Fruit fly (Drosophila melanogaster) whole organism, embryonic: ENCODE data around the gene Mo25.
A peak's percentile ranks its signal among the peaks of the same experiment; 100 is the strongest.

ENCODE experiments used
- Atf-2 ChIP-seq: fragments of 200-800 bp; sonication (Bioruptor generic); optimal IDR thresholded peaks from 2 replicates; lab custom pipeline; 2016; ENCODE audit warnings: missing biosample characterization, missing genetic modification characterization
- B-H2 ChIP-seq: fragments of 200-800 bp; sonication (Bioruptor generic); optimal IDR thresholded peaks from 2 replicates; lab custom pipeline; 2018; ENCODE audit warnings: missing biosample characterization, mild to moderate bottlenecking, missing genetic modification characterization
- CG10267 ChIP-seq: fragments of 200-800 bp; sonication (Bioruptor generic); optimal IDR thresholded peaks from 2 replicates; lab custom pipeline; 2018; ENCODE audit warnings: missing biosample characterization, mild to moderate bottlenecking, missing genetic modification characterization, moderate library complexity
- CG10565 ChIP-seq: fragments of 200-800 bp; sonication (Bioruptor generic); optimal IDR thresholded peaks from 3 replicates; lab custom pipeline; 2016; ENCODE audit warnings: missing biosample characterization, mild to moderate bottlenecking, missing genetic modification characterization
- CG13296 ChIP-seq: fragments of 200-800 bp; sonication (Bioruptor generic); optimal IDR thresholded peaks from 3 replicates; lab custom pipeline; 2018; ENCODE audit warnings: missing biosample characterization, mild to moderate bottlenecking, missing genetic modification characterization
- CG14667 ChIP-seq: fragments of 200-800 bp; sonication (Bioruptor generic); IDR thresholded peaks from 2 replicates; pipeline ENCODE4 v1.3.6; 2022; ENCODE audit warnings: missing biosample characterization, missing genetic modification characterization
- CG17361 ChIP-seq: fragments of 200-800 bp; sonication (Bioruptor generic); IDR thresholded peaks from 3 replicates; pipeline ENCODE4 v1.3.6; 2022; ENCODE audit warnings: missing biosample characterization, missing genetic modification characterization
- CG17802 ChIP-seq: fragments of 200-800 bp; sonication (Bioruptor generic); optimal IDR thresholded peaks from 2 replicates; lab custom pipeline; 2018; ENCODE audit warnings: missing biosample characterization, mild to moderate bottlenecking, missing genetic modification characterization, moderate library complexity
- CG17912 ChIP-seq: fragments of 200-800 bp; sonication (Bioruptor generic); optimal IDR thresholded peaks from 2 replicates; lab custom pipeline; 2018; ENCODE audit warnings: missing biosample characterization, mild to moderate bottlenecking, missing genetic modification characterization
- CG18011 ChIP-seq: fragments of 200-800 bp; sonication (Bioruptor generic); optimal IDR thresholded peaks from 2 replicates; lab custom pipeline; 2017; ENCODE audit warnings: missing biosample characterization, missing genetic modification characterization, mild to moderate bottlenecking, moderate library complexity, missing genotype
- CG18619 ChIP-seq: fragments of 200-800 bp; sonication (Bioruptor generic); optimal IDR thresholded peaks from 3 replicates; lab custom pipeline; 2017; ENCODE audit warnings: missing biosample characterization, mild to moderate bottlenecking, missing genetic modification characterization
- CG2875 ChIP-seq: fragments of 200-800 bp; sonication (Bioruptor generic); optimal IDR thresholded peaks from 2 replicates; lab custom pipeline; 2017; ENCODE audit warnings: missing biosample characterization, mild to moderate bottlenecking, missing genetic modification characterization, missing genetic modification reagents
- CG4360 ChIP-seq: fragments of 200-800 bp; sonication (Bioruptor generic); IDR thresholded peaks from 2 replicates; pipeline ENCODE4 v1.3.6; 2022; ENCODE audit warnings: missing biosample characterization, missing genetic modification characterization
- CG6791 ChIP-seq: fragments of 200-800 bp; sonication (Bioruptor generic); IDR thresholded peaks from 3 replicates; pipeline ENCODE4 v1.3.6; 2022; ENCODE audit warnings: missing biosample characterization, missing genetic modification characterization; ENCODE audit not compliant: partially characterized antibody
- CG7928 ChIP-seq: fragments of 200-800 bp; sonication (Bioruptor generic); optimal IDR thresholded peaks from 2 replicates; lab custom pipeline; 2017; ENCODE audit warnings: missing biosample characterization, mild to moderate bottlenecking, missing genetic modification characterization
- CG8359 ChIP-seq: fragments of 200-800 bp; sonication (Bioruptor generic); optimal IDR thresholded peaks from 2 replicates; lab custom pipeline; 2017; ENCODE audit warnings: missing biosample characterization, mild to moderate bottlenecking, missing genetic modification characterization, borderline replicate concordance
- CG8924 ChIP-seq: fragments of 200-800 bp; optimal IDR thresholded peaks from 3 replicates; lab custom pipeline; 2019; ENCODE audit warnings: missing biosample characterization, mild to moderate bottlenecking, missing genetic modification characterization, moderate library complexity
- Gug ChIP-seq: fragments of 200-800 bp; sonication (Bioruptor generic); IDR thresholded peaks from 4 replicates; pipeline ENCODE4 v1.3.6; 2022; ENCODE audit warnings: missing biosample characterization, missing genetic modification characterization
- HLH54F ChIP-seq: fragments of 200-800 bp; sonication (Bioruptor generic); optimal IDR thresholded peaks from 3 replicates; lab custom pipeline; 2016; ENCODE audit warnings: missing biosample characterization, missing genetic modification characterization
- Nf-YB ChIP-seq: fragments of 200-800 bp; sonication (Bioruptor generic); optimal IDR thresholded peaks from 3 replicates; lab custom pipeline; 2019; ENCODE audit warnings: missing biosample characterization, mild to moderate bottlenecking, missing genetic modification characterization, moderate library complexity
- Taf1 ChIP-seq: fragments of 200-800 bp; sonication (Bioruptor generic); IDR thresholded peaks from 2 replicates; pipeline ENCODE4 v1.3.6; 2022; ENCODE audit warnings: missing biosample characterization, missing genetic modification characterization
- Trl ChIP-seq, 3 experiments: fragments of >200 bp in 2 of 3; fragments of 200-800 bp in 1 of 3; sonication (Bioruptor generic) in 1 of 3; optimal IDR thresholded peaks; 2 replicates in 1 of 3; 3 replicates in 2 of 3; lab custom pipeline; 2016 to 2017; ENCODE audit warnings: missing biosample characterization in 1 of 3, missing genetic modification characterization in 1 of 3
- bsh ChIP-seq, 2 experiments: fragments of 200-800 bp; sonication (Bioruptor generic); optimal IDR thresholded peaks; 2 replicates each; lab custom pipeline; 2017 to 2018; ENCODE audit warnings: mild to moderate bottlenecking in 2 of 2, missing biosample characterization in 2 of 2, missing genetic modification characterization in 2 of 2, moderate library complexity in 1 of 2
- dan ChIP-seq: fragments of 200-800 bp; sonication (Bioruptor generic); IDR thresholded peaks from 2 replicates; pipeline ENCODE4 v1.3.6; 2022; ENCODE audit warnings: missing biosample characterization, missing genetic modification characterization
- disco-r ChIP-seq: fragments of 200-800 bp; sonication (Bioruptor generic); optimal IDR thresholded peaks from 2 replicates; lab custom pipeline; 2016; ENCODE audit warnings: missing biosample characterization, missing genetic modification characterization
- dmrt99B ChIP-seq: fragments of 200-800 bp; sonication (Bioruptor generic); optimal IDR thresholded peaks from 2 replicates; lab custom pipeline; 2018; ENCODE audit warnings: missing biosample characterization, mild to moderate bottlenecking, missing genetic modification characterization, moderate library complexity
- en ChIP-seq: fragments of 200-800 bp; sonication (Bioruptor generic); optimal IDR thresholded peaks from 2 replicates; lab custom pipeline; 2016; ENCODE audit warnings: missing biosample characterization, missing genetic modification characterization
- eve ChIP-seq, 2 experiments: fragments of >200 bp; optimal IDR thresholded peaks; 2 replicates each; lab custom pipeline; 2017; ENCODE audit warnings: missing biosample characterization in 2 of 2, missing genetic modification characterization in 2 of 2
- ewg ChIP-seq: fragments of 200-800 bp; sonication (Bioruptor generic); optimal IDR thresholded peaks from 3 replicates; lab custom pipeline; 2017; ENCODE audit warnings: mild to moderate bottlenecking, missing biosample characterization, missing genetic modification reagents, missing genetic modification characterization
- fd102C ChIP-seq: fragments of 200-800 bp; sonication (Bioruptor generic); optimal IDR thresholded peaks from 2 replicates; lab custom pipeline; 2018; ENCODE audit warnings: missing biosample characterization, mild to moderate bottlenecking, missing genetic modification characterization, moderate library complexity
- ftz-f1 ChIP-seq: fragments of 200-800 bp; sonication (Bioruptor generic); optimal IDR thresholded peaks from 2 replicates; lab custom pipeline; 2016; ENCODE audit warnings: missing biosample characterization, missing genetic modification characterization
- gfzf ChIP-seq: fragments of 200-800 bp; sonication (Bioruptor generic); optimal IDR thresholded peaks from 2 replicates; lab custom pipeline; 2016; ENCODE audit warnings: missing biosample characterization, mild to moderate bottlenecking, missing genetic modification characterization, moderate library complexity
- grau ChIP-seq: fragments of 200-800 bp; optimal IDR thresholded peaks from 3 replicates; lab custom pipeline; 2019; ENCODE audit warnings: missing biosample characterization, mild to moderate bottlenecking, missing genetic modification characterization, moderate library complexity
- gsb-n ChIP-seq: fragments of 200-800 bp; sonication (Bioruptor generic); optimal IDR thresholded peaks from 3 replicates; lab custom pipeline; 2018; ENCODE audit warnings: missing biosample characterization, mild to moderate bottlenecking, missing genetic modification characterization
- hbn ChIP-seq: fragments of 200-800 bp; sonication (Bioruptor generic); IDR thresholded peaks from 2 replicates; pipeline ENCODE4 v1.3.6; 2022; ENCODE audit warnings: missing biosample characterization, missing genetic modification characterization; ENCODE audit not compliant: partially characterized antibody
- hkb ChIP-seq, 2 experiments: fragments of 200-800 bp in 1 of 2; fragments of >200 bp in 1 of 2; sonication (Bioruptor generic) in 1 of 2; IDR thresholded peaks in 1 of 2; optimal IDR thresholded peaks in 1 of 2; 2 replicates each; pipeline versions ENCODE4 v1.3.6 to Lab custom; 2017 to 2022; ENCODE audit warnings: missing biosample characterization in 1 of 2, missing genetic modification characterization in 1 of 2
- lbe ChIP-seq: fragments of 200-800 bp; sonication (Bioruptor generic); optimal IDR thresholded peaks from 2 replicates; lab custom pipeline; 2016; ENCODE audit warnings: missing biosample characterization, mild to moderate bottlenecking, missing genetic modification characterization
- lola ChIP-seq, 3 experiments: fragments of >200 bp in 2 of 3; fragments of 200-800 bp in 1 of 3; sonication (Bioruptor generic) in 1 of 3; optimal IDR thresholded peaks; 2 replicates each; lab custom pipeline; 2017 to 2019; ENCODE audit warnings: missing biosample characterization in 3 of 3, missing genetic modification characterization in 3 of 3, mild to moderate bottlenecking in 1 of 3, moderate library complexity in 1 of 3
- pfk ChIP-seq: fragments of 200-800 bp; sonication (Bioruptor generic); optimal IDR thresholded peaks from 2 replicates; lab custom pipeline; 2018; ENCODE audit warnings: missing biosample characterization, mild to moderate bottlenecking, missing genetic modification characterization, moderate library complexity
- psq ChIP-seq: fragments of 200-800 bp; sonication (Bioruptor generic); optimal IDR thresholded peaks from 2 replicates; lab custom pipeline; 2017; ENCODE audit warnings: missing biosample characterization, missing genetic modification characterization
- run ChIP-seq: fragments of 200-800 bp; sonication (Bioruptor generic); optimal IDR thresholded peaks from 3 replicates; lab custom pipeline; 2018; ENCODE audit warnings: missing biosample characterization, mild to moderate bottlenecking, missing genetic modification characterization
- sug ChIP-seq: fragments of 200-800 bp; optimal IDR thresholded peaks from 2 replicates; lab custom pipeline; 2019; ENCODE audit warnings: missing biosample characterization, mild to moderate bottlenecking, missing genetic modification characterization, moderate library complexity
- tio ChIP-seq: fragments of 200-800 bp; sonication (Bioruptor generic); optimal IDR thresholded peaks from 2 replicates; lab custom pipeline; 2017; ENCODE audit warnings: missing biosample characterization, missing genetic modification characterization, inconsistent platforms
- trem ChIP-seq: fragments of 200-800 bp; optimal IDR thresholded peaks from 3 replicates; lab custom pipeline; 2019; ENCODE audit warnings: missing biosample characterization, mild to moderate bottlenecking, missing genetic modification characterization, moderate library complexity
- twi ChIP-seq: fragments of 200-800 bp; optimal IDR thresholded peaks from 2 replicates; lab custom pipeline; 2019; ENCODE audit warnings: missing biosample characterization, mild to moderate bottlenecking, missing genetic modification characterization, moderate library complexity
- usp ChIP-seq: fragments of >200 bp; optimal IDR thresholded peaks from 2 replicates; lab custom pipeline; 2017; ENCODE audit warnings: missing biosample characterization, missing genetic modification characterization
- wek ChIP-seq: fragments of 200-800 bp; sonication (Bioruptor generic); optimal IDR thresholded peaks from 3 replicates; lab custom pipeline; 2018; ENCODE audit warnings: missing biosample characterization, mild to moderate bottlenecking, missing genetic modification characterization, moderate library complexity
- wor ChIP-seq: fragments of 200-800 bp; sonication (Bioruptor generic); IDR thresholded peaks from 2 replicates; pipeline ENCODE4 v1.3.6; 2022; ENCODE audit warnings: missing biosample characterization, missing genetic modification characterization

The Mo25 gene

dm6 chr3L:16647578-16648113, 32.4 kb upstream of the Mo25 start, which contains the start of gene Abl (continued):
- TF ChIP-seq sug (peak; percentile 65), HLH54F (GFP tag; lab: Kevin White, UChicago) (peak; percentile 85), pfk (no peak), ftz-f1 (GFP tag; lab: Kevin White, UChicago) (peak; percentile 72), CG6791 (GFP tag; lab: Robert Waterston, UW) (peak; percentile 88), gsb-n (tag; lab: Kevin White, UChicago) (peak; percentile 75), Atf-2 (GFP tag; lab: Kevin White, UChicago) (peak; percentile 49), fd102C (GFP tag; lab: Kevin White, UChicago) (no peak), ewg (peak; percentile 29), bsh (GFP tag; optimal IDR thresholded peaks at IDR 0.05; lab: Kevin White, UChicago) (peak; percentile 36 to 42), psq (GFP tag; lab: Kevin White, UChicago) (no peak), dan (no peak), Taf1 (no peak), CG18011 (GFP tag; lab: Kevin White, UChicago) (peak; percentile 1), hkb (optimal IDR thresholded peaks at IDR 0.05; lab: Kevin White, UChicago) (peak; percentile 26), hkb (GFP tag; IDR thresholded peaks at IDR 0.05; lab: Robert Waterston, UW) (peak; percentile 43; the same call in 1 of the 2 replicates), CG13296 (GFP tag; lab: Kevin White, UChicago) (no peak), CG10565 (GFP tag; lab: Kevin White, UChicago) (no peak), CG4360 (GFP tag; lab: Robert Waterston, UW) (no peak), CG17912 (GFP tag; lab: Kevin White, UChicago) (peak; percentile 58), CG2875 (GFP tag; lab: Kevin White, UChicago) (peak; percentile 20), run (tag; lab: Kevin White, UChicago) (peak; percentile 26), trem (peak; percentile 100), hbn (GFP tag; lab: Robert Waterston, UW) (peak; percentile 82), twi (no peak), CG18619 (GFP tag; lab: Kevin White, UChicago) (no peak), CG17361 (GFP tag; lab: Robert Waterston, UW) (peak; percentile 56; the same call in 1 of the 3 replicates), disco-r (peak; percentile 16), CG7928 (GFP tag; lab: Kevin White, UChicago) (peak; percentile 63), B-H2 (GFP tag; lab: Kevin White, UChicago) (peak; percentile 87), Nf-YB (GFP tag; lab: Kevin White, UChicago) (peak; percentile 26), usp (no peak), en (GFP tag; lab: Kevin White, UChicago) (peak; percentile 32), Trl (optimal IDR thresholded peaks at IDR 0.05; lab: Kevin White, UChicago) (no peak), Trl (GFP tag; optimal IDR thresholded peaks at IDR 0.05; lab: Kevin White, UChicago) (peak; percentile 87), CG8359 (GFP tag; lab: Kevin White, UChicago) (peak; percentile 15), gfzf (GFP tag; lab: Kevin White, UChicago) (peak; percentile 99), CG10267 (peak; percentile 100), CG17802 (no peak), Gug (GFP tag; lab: Robert Waterston, UW) (no peak; the same call in 3 of the 4 replicates), eve (GFP tag; optimal IDR thresholded peaks at IDR 0.05; lab: Kevin White, UChicago) (no peak), wor (GFP tag; lab: Robert Waterston, UW) (no peak), tio (GFP tag; lab: Kevin White, UChicago) (no peak), CG8924 (tag; lab: Kevin White, UChicago) (peak; percentile 47), lbe (GFP tag; lab: Kevin White, UChicago) (peak; percentile 74), lola (GFP tag; optimal IDR thresholded peaks at IDR 0.05; lab: Kevin White, UChicago) (no peak), CG14667 (GFP tag; lab: Robert Waterston, UW) (no peak), dmrt99B (tag; lab: Kevin White, UChicago) (no peak), grau (tag; lab: Kevin White, UChicago) (peak; percentile 56), wek (GFP tag; lab: Kevin White, UChicago) (peak; percentile 14)
